Fruit fly (Drosophila melanogaster) Kc167 (cell line): ENCODE measurements around the gene CG8209.

ENCODE experiments used
- Myc ChIP-seq: fragments of >200 bp; optimal IDR thresholded peaks from 2 replicates; lab custom pipeline; 2017; ENCODE audit warnings: missing external identifiers
- Sin3A ChIP-seq: fragments of >200 bp; optimal IDR thresholded peaks from 2 replicates; lab custom pipeline; 2018; ENCODE audit warnings: missing external identifiers
- h ChIP-seq: fragments of >200 bp; optimal IDR thresholded peaks from 3 replicates; lab custom pipeline; 2018; ENCODE audit warnings: missing external identifiers
- insv ChIP-seq: fragments of >200 bp; optimal IDR thresholded peaks from 3 replicates; lab custom pipeline; 2018; ENCODE audit warnings: missing external identifiers
- psq ChIP-seq: fragments of >200 bp; optimal IDR thresholded peaks from 2 replicates; lab custom pipeline; 2017; ENCODE audit warnings: missing external identifiers
- ttk ChIP-seq: sonication (Bioruptor generic); optimal IDR thresholded peaks from 2 replicates; lab custom pipeline; 2017; ENCODE audit warnings: missing external identifiers

The CG8209 gene

dm6 chr3L:7976081-7976483 is at the start of gene CG8209, which contains the start of gene HP4:
Gene CG8209 (plus strand): TSS chr3L:7976406.
Gene HP4 (minus strand): TSS chr3L:7976154.
- TF ChIP-seq Sin3A (lab: Kevin White, UChicago) = no peak
- TF ChIP-seq psq = no peak
- no peak for TF ChIP-seq h (lab: Kevin White, UChicago)

- TF ChIP-seq h (lab: Kevin White, UChicago) (no peak), insv (lab: Kevin White, UChicago) (no peak), Sin3A (lab: Kevin White, UChicago) (no peak), psq (no peak), ttk (lab: Kevin White, UChicago) (no peak), Myc (lab: Kevin White, UChicago) (no peak)
Observed at dm6 chr3L:7934200-7934599, 42.0 kb upstream of the CG8209 start.

dm6 chr3L:7934857-7935256 is 41.3 kb upstream of the CG8209 start:
- TF ChIP-seq psq (no peak), insv (lab: Kevin White, UChicago) (no peak), Sin3A (lab: Kevin White, UChicago) (no peak), h (lab: Kevin White, UChicago) (no peak), ttk (lab: Kevin White, UChicago) (no peak), Myc (lab: Kevin White, UChicago) (no peak)

- TF ChIP-seq insv (lab: Kevin White, UChicago) = no peak
- TF ChIP-seq ttk (lab: Kevin White, UChicago) = no peak
- TF ChIP-seq h (lab: Kevin White, UChicago) = no peak
- no peak for TF ChIP-seq Sin3A (lab: Kevin White, UChicago)
- TF ChIP-seq psq = no peak
- TF ChIP-seq Myc (lab: Kevin White, UChicago) = no peak
Observed at dm6 chr3L:7935409-7935932, 40.7 kb upstream of the CG8209 start.

dm6 chr3L:7935933-7936494 is 40.2 kb upstream of the CG8209 start, which contains the start of the genes syd and Srp9:
Gene syd (minus strand): TSS chr3L:7936120.
Gene Srp9 (plus strand): TSS chr3L:7936373.
- TF ChIP-seq psq (no peak), ttk (lab: Kevin White, UChicago) (no peak), h (lab: Kevin White, UChicago) (no peak), Myc (lab: Kevin White, UChicago) (no peak), insv (lab: Kevin White, UChicago) (no peak), Sin3A (lab: Kevin White, UChicago) (no peak)

- TF ChIP-seq h (lab: Kevin White, UChicago) (no peak), insv (lab: Kevin White, UChicago) (no peak), Myc (lab: Kevin White, UChicago) (no peak), ttk (lab: Kevin White, UChicago) (no peak), psq (no peak), Sin3A (lab: Kevin White, UChicago) (no peak)
Observed at dm6 chr3L:7938638-7939037, 37.6 kb upstream of the CG8209 start.

dm6 chr3L:7940558-7941238 is 35.5 kb upstream of the CG8209 start:
- no peak for TF ChIP-seq ttk (lab: Kevin White, UChicago)

DNA sequence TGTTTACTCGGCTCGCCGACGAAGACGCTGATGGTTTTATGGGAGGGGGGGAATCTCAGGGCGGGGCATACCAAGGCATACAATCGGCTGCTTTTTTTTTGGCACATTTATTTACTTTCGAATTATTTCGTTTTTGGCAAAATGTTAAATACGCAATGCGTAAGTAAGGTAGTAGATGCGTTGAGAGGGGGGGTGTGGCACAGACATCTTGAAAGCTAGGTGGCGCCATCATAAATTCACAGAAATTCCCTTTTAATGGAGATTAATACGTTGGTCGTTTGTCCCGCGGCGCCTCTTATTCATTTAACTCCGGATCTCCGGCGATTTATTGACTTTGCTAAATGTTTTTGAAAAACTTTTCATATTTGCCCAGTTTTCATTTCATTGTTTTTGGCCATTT is 34.7 kb upstream of the CG8209 start:
- TF ChIP-seq h (lab: Kevin White, UChicago) (no peak), Myc (lab: Kevin White, UChicago) (no peak), ttk (lab: Kevin White, UChicago) (no peak), psq (no peak), Sin3A (lab: Kevin White, UChicago) (no peak), insv (lab: Kevin White, UChicago) (no peak)

DNA sequence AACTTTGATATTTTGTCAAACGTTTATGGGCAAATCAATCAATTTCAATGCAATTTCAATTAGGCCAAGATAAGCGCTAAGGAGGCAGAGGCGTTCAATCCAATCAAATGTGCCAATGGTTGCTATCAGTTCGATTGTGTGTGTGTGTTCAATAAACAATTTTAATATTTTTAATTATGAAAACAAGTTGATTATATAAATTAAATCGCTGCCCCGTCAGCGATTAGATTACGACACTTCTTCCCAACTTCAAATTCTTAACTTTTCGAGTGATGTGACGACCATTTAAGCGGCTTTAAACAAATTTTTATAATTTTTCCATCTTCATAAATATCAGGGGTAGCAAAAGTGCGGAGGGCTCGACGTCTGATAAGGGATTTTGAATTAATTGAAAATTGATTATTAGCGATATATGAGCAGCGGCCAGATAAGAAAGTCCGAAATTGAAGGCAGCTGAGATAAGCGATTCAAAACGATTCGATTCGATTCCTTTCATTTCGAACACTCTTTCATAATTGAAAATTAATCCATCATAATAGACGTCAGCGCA is 33.7 kb upstream of the CG8209 start:
- TF ChIP-seq Myc (lab: Kevin White, UChicago) = no peak
- TF ChIP-seq psq = no peak
- no peak for TF ChIP-seq insv (lab: Kevin White, UChicago)
- TF ChIP-seq ttk (lab: Kevin White, UChicago) = no peak
- TF ChIP-seq Sin3A (lab: Kevin White, UChicago) = no peak
- no peak for TF ChIP-seq h (lab: Kevin White, UChicago)

- TF ChIP-seq h (lab: Kevin White, UChicago) = no peak
Observed at dm6 chr3L:7943046-7943445, 33.2 kb upstream of the CG8209 start.

DNA sequence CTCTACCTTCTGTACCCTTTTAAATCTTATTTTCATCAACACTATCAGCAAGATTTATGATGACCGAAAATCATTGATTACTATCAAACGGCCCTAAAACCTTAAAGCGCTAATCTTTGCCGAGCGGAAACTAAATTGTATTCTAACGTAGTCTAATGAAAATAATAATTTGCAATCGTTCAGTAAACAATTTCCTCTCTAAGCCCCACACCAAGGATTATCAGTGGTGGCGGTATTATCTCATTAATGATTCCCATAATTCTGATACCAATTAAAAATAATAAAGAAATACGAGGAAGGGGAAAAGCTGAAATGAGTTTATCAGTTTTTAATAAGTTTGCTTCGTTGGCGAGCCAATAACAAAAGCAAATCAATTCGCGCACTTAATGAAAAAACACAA is 32.3 kb upstream of the CG8209 start:
- TF ChIP-seq insv (lab: Kevin White, UChicago) (no peak), h (lab: Kevin White, UChicago) (no peak), Sin3A (lab: Kevin White, UChicago) (no peak), Myc (lab: Kevin White, UChicago) (no peak), ttk (lab: Kevin White, UChicago) (no peak), psq (no peak)

DNA sequence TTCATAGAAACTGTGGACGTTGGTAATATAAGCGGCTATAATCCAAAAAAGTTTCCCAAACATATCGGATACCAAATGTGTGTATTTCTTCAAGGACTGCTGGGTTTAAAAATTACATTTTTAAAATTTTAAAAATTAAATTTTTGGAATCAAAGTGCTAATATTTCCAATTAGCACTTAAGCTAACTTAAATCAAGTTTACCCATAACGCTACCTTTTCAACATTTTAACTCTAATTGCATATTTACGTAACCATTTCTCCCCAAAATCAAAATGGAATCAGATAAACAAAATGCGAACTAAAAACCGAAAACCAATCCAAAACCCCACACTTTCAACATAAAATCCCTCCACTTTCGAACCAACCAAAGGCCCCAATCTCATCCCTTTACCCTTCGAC is 30.0 kb upstream of the CG8209 start, which contains the start of gene CG43880:
Gene CG43880 (minus strand): TSS at position 101 of the 400 bp plus-strand sequence.
- TF ChIP-seq ttk (lab: Kevin White, UChicago) = no peak
- no peak for TF ChIP-seq psq
- TF ChIP-seq h (lab: Kevin White, UChicago) = no peak
- no peak for TF ChIP-seq Sin3A (lab: Kevin White, UChicago)
- no peak for TF ChIP-seq Myc (lab: Kevin White, UChicago)
